Worm (Caenorhabditis elegans) whole organism, young adult: ENCODE data around the gene CD4.8.

Source experiments
- B0035.1 ChIP-seq: sonication (generic microtip); optimal IDR thresholded peaks from 2 replicates; lab custom pipeline; 2016; ENCODE audit warnings: missing genetic modification characterization, mild to moderate bottlenecking, missing compliant biosample characterization, missing genotype, missing genetic modification reagents
- B0261.1 ChIP-seq: sonication (generic microtip); optimal IDR thresholded peaks from 2 replicates; lab custom pipeline; 2016; ENCODE audit warnings: mild to moderate bottlenecking, missing genetic modification characterization, moderate library complexity, missing compliant biosample characterization
- C17E4.6 ChIP-seq: fragments of 200-800 bp; sonication (Bioruptor generic); IDR thresholded peaks from 2 replicates; pipeline ENCODE4 v1.3.6; 2022; ENCODE audit warnings: missing genetic modification reagents, missing genetic modification characterization, missing compliant biosample characterization
- D2030.7 ChIP-seq: fragments of 200-800 bp; sonication (Bioruptor generic); IDR thresholded peaks from 2 replicates; pipeline ENCODE4 v1.3.6; 2022; ENCODE audit warnings: missing genetic modification reagents, missing genetic modification characterization, missing compliant biosample characterization
- F39B2.1 ChIP-seq: fragments of 200-800 bp; sonication (Bioruptor generic); IDR thresholded peaks from 2 replicates; pipeline ENCODE4 v1.3.6; 2022; ENCODE audit warnings: missing genetic modification reagents, missing genetic modification characterization, missing compliant biosample characterization
- F49E8.2 ChIP-seq: sonication (generic microtip); optimal IDR thresholded peaks from 3 replicates; lab custom pipeline; 2017; ENCODE audit warnings: missing genetic modification characterization, mild to moderate bottlenecking, missing compliant biosample characterization, antibody characterized with exemption, moderate library complexity; ENCODE audit not compliant: insufficient read depth
- F52B5.7 ChIP-seq: sonication (generic microtip); optimal IDR thresholded peaks from 2 replicates; lab custom pipeline; 2016; ENCODE audit warnings: mild to moderate bottlenecking, missing genetic modification characterization, missing compliant biosample characterization
- K11D2.4 ChIP-seq: fragments of 200-800 bp; sonication (Bioruptor generic); IDR thresholded peaks from 2 replicates; pipeline ENCODE4 v1.3.6; 2022; ENCODE audit warnings: missing genetic modification reagents, missing genetic modification characterization, missing compliant biosample characterization
- akir-1 ChIP-seq: fragments of 200-800 bp; sonication (Bioruptor generic); optimal IDR thresholded peaks from 2 replicates; lab custom pipeline; 2018; ENCODE audit warnings: mild to moderate bottlenecking, missing genetic modification characterization, moderate library complexity, missing compliant biosample characterization
- atf-7 ChIP-seq: sonication (generic microtip); optimal IDR thresholded peaks from 2 replicates; lab custom pipeline; 2017; ENCODE audit warnings: mild to moderate bottlenecking, missing genetic modification characterization, missing compliant biosample characterization
- attf-5 ChIP-seq: fragments of 200-800 bp; sonication (Bioruptor generic); optimal IDR thresholded peaks from 2 replicates; lab custom pipeline; 2018; ENCODE audit warnings: mild to moderate bottlenecking, missing genetic modification characterization, missing compliant biosample characterization
- attf-6 ChIP-seq: fragments of 200-800 bp; sonication (Bioruptor generic); IDR thresholded peaks from 2 replicates; pipeline ENCODE4 v1.3.6; 2022; ENCODE audit warnings: missing genetic modification reagents, missing genetic modification characterization, missing compliant biosample characterization
- bed-2 ChIP-seq: fragments of 200-800 bp; sonication (Bioruptor generic); IDR thresholded peaks from 2 replicates; pipeline ENCODE4 v1.3.6; 2022; ENCODE audit warnings: missing genetic modification reagents, missing genetic modification characterization, missing compliant biosample characterization
- ceh-40 ChIP-seq: fragments of 200-800 bp; sonication (Bioruptor generic); IDR thresholded peaks from 2 replicates; pipeline ENCODE4 v1.3.6; 2022; ENCODE audit warnings: missing genetic modification characterization, missing compliant biosample characterization
- ceh-58 ChIP-seq: fragments of 200-800 bp; sonication (Bioruptor generic); IDR thresholded peaks from 2 replicates; pipeline ENCODE4 v1.3.6; 2022; ENCODE audit warnings: missing genetic modification characterization, missing compliant biosample characterization
- ceh-79 ChIP-seq: sonication (generic microtip); optimal IDR thresholded peaks from 2 replicates; lab custom pipeline; 2017; ENCODE audit warnings: mild to moderate bottlenecking, missing genetic modification characterization, missing compliant biosample characterization
- die-1 ChIP-seq: sonication (generic microtip); optimal IDR thresholded peaks from 2 replicates; lab custom pipeline; 2016; ENCODE audit warnings: missing genotype, mild to moderate bottlenecking, missing genetic modification characterization, missing compliant biosample characterization
- dpl-1 ChIP-seq: fragments of 150-350 bp; optimal IDR thresholded peaks from 2 replicates; lab custom pipeline; 2014; ENCODE audit warnings: missing biosample characterization, missing genetic modification reagents, missing genetic modification characterization
- efl-1 ChIP-seq: fragments of 150-350 bp; optimal IDR thresholded peaks from 2 replicates; lab custom pipeline; 2014; ENCODE audit warnings: missing biosample characterization, missing genetic modification reagents, missing genetic modification characterization
- egl-18 ChIP-seq: fragments of 200-800 bp; sonication (Bioruptor generic); IDR thresholded peaks from 2 replicates; pipeline ENCODE4 v1.3.6; 2022; ENCODE audit warnings: missing genetic modification reagents, missing genetic modification characterization, missing compliant biosample characterization
- egrh-3 ChIP-seq: fragments of 200-800 bp; sonication (Bioruptor generic); IDR thresholded peaks from 2 replicates; pipeline ENCODE4 v1.3.6; 2022; ENCODE audit warnings: missing genetic modification reagents, missing genetic modification characterization, missing compliant biosample characterization
- ekl-4 ChIP-seq: fragments of 200-800 bp; sonication (Bioruptor generic); IDR thresholded peaks from 2 replicates; pipeline ENCODE4 v1.3.6; 2022; ENCODE audit warnings: missing genetic modification reagents, missing genetic modification characterization, missing compliant biosample characterization
- fkh-3 ChIP-seq: sonication (generic microtip); optimal IDR thresholded peaks from 2 replicates; lab custom pipeline; 2016; ENCODE audit warnings: mild to moderate bottlenecking, missing genetic modification characterization, missing compliant biosample characterization
- him-1 ChIP-seq: sonication (generic microtip); optimal IDR thresholded peaks from 2 replicates; lab custom pipeline; 2016; ENCODE audit warnings: missing genotype, missing genetic modification reagents, missing genetic modification characterization, missing compliant biosample characterization
- hmg-1.2 ChIP-seq: fragments of 200-800 bp; sonication (Bioruptor generic); IDR thresholded peaks from 2 replicates; pipeline ENCODE4 v1.3.6; 2022; ENCODE audit warnings: missing genetic modification reagents, missing genetic modification characterization, missing compliant biosample characterization
- lin-35 ChIP-seq, 3 experiments: fragments of 150-350 bp in 2 of 3; sonication (generic microtip) in 1 of 3; optimal IDR thresholded peaks; 2 replicates each; lab custom pipeline; 2014 to 2018; ENCODE audit warnings: missing biosample characterization in 3 of 3, missing genetic modification characterization in 3 of 3, missing genetic modification reagents in 3 of 3
- lin-54 ChIP-seq: fragments of 200-800 bp; sonication (Bioruptor generic); optimal IDR thresholded peaks from 2 replicates; lab custom pipeline; 2018; ENCODE audit warnings: mild to moderate bottlenecking, missing genetic modification characterization, missing compliant biosample characterization
- madf-10 ChIP-seq: sonication (generic microtip); optimal IDR thresholded peaks from 2 replicates; lab custom pipeline; 2016; ENCODE audit warnings: mild to moderate bottlenecking, missing genetic modification characterization, missing compliant biosample characterization
- madf-6 ChIP-seq: fragments of 200-800 bp; sonication (Bioruptor generic); IDR thresholded peaks from 2 replicates; pipeline ENCODE4 v1.3.6; 2022; ENCODE audit warnings: missing genetic modification reagents, missing genetic modification characterization, missing compliant biosample characterization
- mcd-1 ChIP-seq: fragments of 200-800 bp; sonication (Bioruptor generic); IDR thresholded peaks from 2 replicates; pipeline ENCODE4 v1.3.6; 2022; ENCODE audit warnings: missing genetic modification reagents, missing genetic modification characterization, missing compliant biosample characterization
- nfya-2 ChIP-seq: fragments of 200-800 bp; sonication (Bioruptor generic); IDR thresholded peaks from 2 replicates; pipeline ENCODE4 v1.3.6; 2022; ENCODE audit warnings: missing genetic modification reagents, missing genetic modification characterization, missing compliant biosample characterization
- nfyb-1 ChIP-seq: fragments of 200-800 bp; sonication (Bioruptor generic); IDR thresholded peaks from 2 replicates; pipeline ENCODE4 v1.3.6; 2022; ENCODE audit warnings: missing genetic modification reagents, missing genetic modification characterization, missing compliant biosample characterization
- nhr-27 ChIP-seq: fragments of 200-800 bp; sonication (Bioruptor generic); optimal IDR thresholded peaks from 2 replicates; lab custom pipeline; 2018; ENCODE audit warnings: mild to moderate bottlenecking, missing genetic modification characterization, moderate library complexity, missing compliant biosample characterization
- pbrm-1 ChIP-seq: fragments of 200-800 bp; sonication (Bioruptor generic); IDR thresholded peaks from 2 replicates; pipeline ENCODE4 v1.3.6; 2022; ENCODE audit warnings: missing genetic modification reagents, missing genetic modification characterization, missing compliant biosample characterization
- repo-1 ChIP-seq: sonication (generic microtip); optimal IDR thresholded peaks from 2 replicates; lab custom pipeline; 2017; ENCODE audit warnings: mild to moderate bottlenecking, missing genetic modification characterization, missing compliant biosample characterization
- sea-2 ChIP-seq: fragments of 200-800 bp; sonication (Bioruptor generic); IDR thresholded peaks from 2 replicates; pipeline ENCODE4 v1.3.6; 2022; ENCODE audit warnings: missing genetic modification characterization, missing compliant biosample characterization
- snpc-1.1 ChIP-seq: sonication (generic microtip); optimal IDR thresholded peaks from 2 replicates; lab custom pipeline; 2017; ENCODE audit warnings: missing genetic modification characterization, mild to moderate bottlenecking, missing compliant biosample characterization, antibody characterized with exemption, moderate library complexity, missing genotype, missing genetic modification reagents; ENCODE audit not compliant: insufficient read depth
- snpc-3.4 ChIP-seq: sonication (generic microtip); optimal IDR thresholded peaks from 2 replicates; lab custom pipeline; 2017; ENCODE audit warnings: missing genetic modification characterization, mild to moderate bottlenecking, missing compliant biosample characterization, antibody characterized with exemption, moderate library complexity, missing genotype, missing genetic modification reagents
- snpc-4 ChIP-seq, 5 experiments: fragments of 150-350 bp in 1 of 5; sonication (generic microtip) in 4 of 5; optimal IDR thresholded peaks; 2 replicates each; lab custom pipeline; 2014 to 2018; ENCODE audit warnings: missing genetic modification characterization in 5 of 5, missing biosample characterization in 3 of 5, antibody characterized with exemption in 2 of 5, mild to moderate bottlenecking in 2 of 5, missing compliant biosample characterization in 2 of 5, missing genotype in 2 of 5, moderate library complexity in 2 of 5, missing genetic modification reagents in 1 of 5
- tbp1 ChIP-seq: fragments of 200-800 bp; sonication (Bioruptor generic); optimal IDR thresholded peaks from 2 replicates; lab custom pipeline; 2018; ENCODE audit warnings: mild to moderate bottlenecking, missing genetic modification characterization, missing compliant biosample characterization
- unc-130 ChIP-seq: sonication (generic microtip); optimal IDR thresholded peaks from 2 replicates; lab custom pipeline; 2016; ENCODE audit warnings: missing genetic modification reagents, missing genetic modification characterization, missing compliant biosample characterization
- xnd-1 ChIP-seq: sonication (generic microtip); optimal IDR thresholded peaks from 2 replicates; lab custom pipeline; 2016; ENCODE audit warnings: missing genotype, missing genetic modification reagents, missing genetic modification characterization, missing compliant biosample characterization
- ztf-26 ChIP-seq: sonication (generic microtip); optimal IDR thresholded peaks from 2 replicates; lab custom pipeline; 2017; ENCODE audit warnings: missing genetic modification characterization, missing compliant biosample characterization
- ztf-28 ChIP-seq: fragments of 200-800 bp; sonication (Bioruptor generic); IDR thresholded peaks from 2 replicates; pipeline ENCODE4 v1.3.6; 2022; ENCODE audit warnings: missing genetic modification reagents, missing genetic modification characterization, missing compliant biosample characterization
- ztf-6 ChIP-seq: fragments of 200-800 bp; sonication (Bioruptor generic); IDR thresholded peaks from 2 replicates; pipeline ENCODE4 v1.3.6; 2022; ENCODE audit warnings: missing genetic modification reagents, missing genetic modification characterization, missing compliant biosample characterization

The CD4.8 gene

DNA sequence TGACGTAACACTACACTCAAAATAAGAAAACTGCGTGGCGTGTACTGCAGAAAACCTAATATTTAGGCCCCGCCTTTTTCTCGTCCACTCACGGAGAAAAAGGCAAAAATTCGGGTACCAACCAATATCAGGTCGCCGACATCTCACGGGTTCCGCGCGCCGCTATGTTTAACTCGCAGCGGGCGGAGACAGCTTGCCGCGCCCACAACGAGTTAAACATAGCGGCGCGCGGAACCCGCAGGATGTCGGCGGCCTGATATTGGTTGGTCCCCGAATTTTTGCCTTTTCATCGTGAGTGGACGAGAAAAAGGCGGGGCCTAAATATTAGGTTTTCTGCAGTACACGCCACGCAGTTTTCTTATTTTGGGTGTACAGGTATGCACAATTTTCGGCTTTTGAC lies 1.2 kb upstream of the CD4.8 start:
- TF ChIP-seq hmg-1.2 (GFP tag; lab: Robert Waterston, UW) (peak; percentile 72), mcd-1 (GFP tag; lab: Robert Waterston, UW) (peak; percentile 39), attf-6 (GFP tag; lab: Robert Waterston, UW) (peak; percentile 12; the same call in 1 of the 2 replicates), snpc-1.1 (tag; lab: Kevin White, UChicago) (peak; percentile 79), xnd-1 (tag; lab: Kevin White, UChicago) (peak; percentile 7), snpc-4 (GFP tag; optimal IDR thresholded peaks at IDR 0.05; lab: Kevin White, UChicago) (peak; percentile 77), snpc-4 (tag; optimal IDR thresholded peaks at IDR 0.05; lab: Kevin White, UChicago) (peak in 3 of 4 experiments; percentile 79 to 98 (median 96)), snpc-3.4 (tag; lab: Kevin White, UChicago) (peak; percentile 32), pbrm-1 (GFP tag; lab: Robert Waterston, UW) (0 out of 2 replicates have a peak, but pooled peaks have one; percentile 16)

ce11 chrV:5596391-5597030 lies 4.7 kb downstream of the CD4.8 start, which contains the start of gene zhit-1:
Gene zhit-1 (minus strand): TSS chrV:5596551.
- TF ChIP-seq nhr-27 (tag; lab: Kevin White, UChicago) (no peak), snpc-1.1 (tag; lab: Kevin White, UChicago) (peak; percentile 24), D2030.7 (no peak), ztf-28 (GFP tag; lab: Robert Waterston, UW) (no peak), ekl-4 (GFP tag; lab: Robert Waterston, UW) (no peak), F52B5.7 (tag; lab: Kevin White, UChicago) (no peak), K11D2.4 (GFP tag; lab: Robert Waterston, UW) (no peak), him-1 (tag; lab: Kevin White, UChicago) (peak; percentile 25), snpc-4 (GFP tag; optimal IDR thresholded peaks at IDR 0.05; lab: Kevin White, UChicago) (peak; percentile 8), snpc-4 (tag; optimal IDR thresholded peaks at IDR 0.05; lab: Kevin White, UChicago) (peak; percentile 61 to 73 (median 66)), B0261.1 (tag; lab: Kevin White, UChicago) (no peak), ceh-40 (no peak), egrh-3 (GFP tag; lab: Robert Waterston, UW) (no peak), dpl-1 (peak; percentile 65), madf-10 (tag; lab: Kevin White, UChicago) (no peak), akir-1 (GFP tag; lab: Kevin White, UChicago) (no peak), madf-6 (peak; percentile 37), efl-1 (GFP tag; lab: Kevin White, UChicago) (peak; percentile 79), unc-130 (GFP tag; lab: Kevin White, UChicago) (no peak), F39B2.1 (GFP tag; lab: Robert Waterston, UW) (no peak), ztf-6 (GFP tag; lab: Robert Waterston, UW) (no peak), lin-35 (GFP tag; optimal IDR thresholded peaks at IDR 0.05; lab: Kevin White, UChicago) (peak in 2 of 3 experiments; percentile 60 to 73), die-1 (tag; lab: Kevin White, UChicago) (no peak), B0035.1 (no peak), xnd-1 (tag; lab: Kevin White, UChicago) (no peak), hmg-1.2 (GFP tag; lab: Robert Waterston, UW) (0 out of 2 replicates have a peak, but pooled peaks have one; percentile 20), sea-2 (GFP tag; lab: Robert Waterston, UW) (no peak), nfyb-1 (no peak), ceh-79 (tag; lab: Kevin White, UChicago) (no peak), F49E8.2 (tag; lab: Kevin White, UChicago) (no peak), atf-7 (tag; lab: Kevin White, UChicago) (no peak), lin-54 (GFP tag; lab: Kevin White, UChicago) (peak; percentile 90), repo-1 (tag; lab: Kevin White, UChicago) (no peak), egl-18 (no peak), C17E4.6 (no peak), bed-2 (GFP tag; lab: Robert Waterston, UW) (no peak), ceh-58 (GFP tag; lab: Robert Waterston, UW) (no peak), nfya-2 (GFP tag; lab: Robert Waterston, UW) (no peak), fkh-3 (tag; lab: Kevin White, UChicago) (no peak), ztf-26 (tag; lab: Kevin White, UChicago) (no peak), attf-5 (GFP tag; lab: Kevin White, UChicago) (no peak), tbp1 (GFP tag; lab: Kevin White, UChicago) (no peak)
